Fruit fly (Drosophila melanogaster): Measurements from ENCODE around the gene mrt.

DNA sequence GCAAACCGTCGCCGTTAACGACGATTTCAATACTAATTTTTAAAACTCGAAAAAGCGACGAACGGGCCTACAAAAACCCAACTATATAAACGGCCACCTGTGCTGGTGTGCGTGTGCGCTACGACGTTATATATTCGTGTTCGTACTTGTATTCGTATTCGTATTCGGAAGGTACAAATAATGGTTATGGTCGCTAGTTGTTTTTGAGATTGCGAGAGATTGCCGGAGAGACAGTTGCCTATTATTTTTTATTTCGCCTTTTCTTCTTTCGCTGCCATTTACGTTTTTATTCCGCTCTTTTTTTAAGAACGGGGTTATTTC lies 690 bp downstream of the mrt start:
- TF ChIP-seq eg (GFP tag; IDR thresholded peaks at IDR 0.05) (no peak), CG15336 (GFP tag; IDR thresholded peaks at IDR 0.05) (no peak), dsx (GFP tag; optimal IDR thresholded peaks at IDR 0.05; ENCODE audit: poor library complexity, severe bottlenecking) (no peak), CG8119 (GFP tag; IDR thresholded peaks at IDR 0.05) (no peak), achi (GFP tag; optimal IDR thresholded peaks at IDR 0.05) (no peak), CG6792 (GFP tag; optimal IDR thresholded peaks at IDR 0.05) (no peak), CG6276 (GFP tag; optimal IDR thresholded peaks at IDR 0.05) (no peak), topi (GFP tag; optimal IDR thresholded peaks at IDR 0.05) (no peak), Eip93F (GFP tag; optimal IDR thresholded peaks at IDR 0.05) (no peak), CG34406 (GFP tag; optimal IDR thresholded peaks at IDR 0.05) (no peak), Blimp-1 (GFP tag; optimal IDR thresholded peaks at IDR 0.05) (no peak), Sox15 (GFP tag; optimal IDR thresholded peaks at IDR 0.05) (no peak), acj6 (GFP tag; optimal IDR thresholded peaks at IDR 0.05) (no peak), Gug (GFP tag; IDR thresholded peaks at IDR 0.05) (no peak)
